Fruit fly (Drosophila melanogaster) whole organism, adult: ENCODE results near the gene Ctr1B.

Experiments used
- CG12768 ChIP-seq: fragments of 200-800 bp; sonication (Bioruptor generic); optimal IDR thresholded peaks from 2 replicates; lab custom pipeline; 2017; ENCODE audit warnings: missing biosample characterization, missing genetic modification characterization, mild to moderate bottlenecking, moderate library complexity, missing genetic modification reagents
- CG7045 ChIP-seq: fragments of 200-800 bp; sonication (Bioruptor generic); optimal IDR thresholded peaks from 2 replicates; lab custom pipeline; 2017; ENCODE audit warnings: missing biosample characterization, mild to moderate bottlenecking, missing genetic modification characterization
- CG7101 ChIP-seq: fragments of 200-800 bp; sonication (Bioruptor generic); optimal IDR thresholded peaks from 2 replicates; lab custom pipeline; 2018; ENCODE audit warnings: missing biosample characterization, mild to moderate bottlenecking, missing genetic modification characterization, moderate library complexity
- Hr96 ChIP-seq: fragments of 200-800 bp; sonication (Bioruptor generic); optimal IDR thresholded peaks from 2 replicates; lab custom pipeline; 2016; ENCODE audit warnings: missing biosample characterization, missing genetic modification characterization
- bab1 ChIP-seq: fragments of 200-800 bp; sonication (Bioruptor generic); optimal IDR thresholded peaks from 3 replicates; lab custom pipeline; 2019; ENCODE audit warnings: missing biosample characterization, mild to moderate bottlenecking, missing genetic modification characterization, moderate library complexity
- ovo ChIP-seq: fragments of 200-800 bp; sonication (Bioruptor generic); optimal IDR thresholded peaks from 2 replicates; lab custom pipeline; 2016; ENCODE audit warnings: missing biosample characterization, missing genetic modification characterization

- TF ChIP-seq ovo (GFP tag; lab: Kevin White, UChicago) (no peak), CG7101 (tag; lab: Kevin White, UChicago) (no peak), CG7045 (no peak), CG12768 (GFP tag; lab: Kevin White, UChicago) (no peak), bab1 (GFP tag; lab: Kevin White, UChicago) (no peak), Hr96 (GFP tag; lab: Kevin White, UChicago) (no peak)
Observed at dm6 chr3R:8290940-8291339, 26.5 kb upstream of the Ctr1B start, which contains the start of gene CG31464.
